Fruit fly (Drosophila melanogaster) Kc167 (cell line): Measurements from ENCODE around the gene alpha4GT1.

Source experiments
- Myc ChIP-seq: fragments of >200 bp; optimal IDR thresholded peaks from 2 replicates; lab custom pipeline; 2017; ENCODE audit warnings: missing external identifiers
- Sin3A ChIP-seq: fragments of >200 bp; optimal IDR thresholded peaks from 2 replicates; lab custom pipeline; 2018; ENCODE audit warnings: missing external identifiers
- h ChIP-seq: fragments of >200 bp; optimal IDR thresholded peaks from 3 replicates; lab custom pipeline; 2018; ENCODE audit warnings: missing external identifiers
- insv ChIP-seq: fragments of >200 bp; optimal IDR thresholded peaks from 3 replicates; lab custom pipeline; 2018; ENCODE audit warnings: missing external identifiers
- psq ChIP-seq: fragments of >200 bp; optimal IDR thresholded peaks from 2 replicates; lab custom pipeline; 2017; ENCODE audit warnings: missing external identifiers
- ttk ChIP-seq: sonication (Bioruptor generic); optimal IDR thresholded peaks from 2 replicates; lab custom pipeline; 2017; ENCODE audit warnings: missing external identifiers

The alpha4GT1 gene

dm6 chr2L:3003399-3003798, 19.5 kb downstream of the alpha4GT1 start:
- TF ChIP-seq h (lab: Kevin White, UChicago), result no peak
- TF ChIP-seq ttk (lab: Kevin White, UChicago), result no peak
- no peak for TF ChIP-seq Myc (lab: Kevin White, UChicago)
- no peak for TF ChIP-seq Sin3A
- no peak for TF ChIP-seq insv (lab: Kevin White, UChicago)
- TF ChIP-seq psq (lab: Kevin White, UChicago), result no peak

- TF ChIP-seq psq (lab: Kevin White, UChicago) (no peak), h (lab: Kevin White, UChicago) (no peak), insv (lab: Kevin White, UChicago) (no peak), Myc (lab: Kevin White, UChicago) (no peak), ttk (lab: Kevin White, UChicago) (no peak), Sin3A (no peak)
Measured at dm6 chr2L:3001953-3002352, 21.0 kb downstream of the alpha4GT1 start.

- no peak for TF ChIP-seq ttk (lab: Kevin White, UChicago)
- TF ChIP-seq Sin3A, result no peak
- no peak for TF ChIP-seq insv (lab: Kevin White, UChicago)
- TF ChIP-seq h (lab: Kevin White, UChicago), result no peak
- no peak for TF ChIP-seq Myc (lab: Kevin White, UChicago)
- TF ChIP-seq psq (lab: Kevin White, UChicago), result no peak
Measured at dm6 chr2L:3000517-3000934, 22.4 kb downstream of the alpha4GT1 start.

- TF ChIP-seq Sin3A, result no peak
- no peak for TF ChIP-seq ttk (lab: Kevin White, UChicago)
- no peak for TF ChIP-seq psq (lab: Kevin White, UChicago)
- TF ChIP-seq h (lab: Kevin White, UChicago), result no peak
- no peak for TF ChIP-seq insv (lab: Kevin White, UChicago)
- TF ChIP-seq Myc (lab: Kevin White, UChicago), result no peak
Measured at dm6 chr2L:2999609-3000008, 23.3 kb downstream of the alpha4GT1 start.

dm6 chr2L:2999113-2999512, 23.8 kb downstream of the alpha4GT1 start, which contains the start of gene Ccdc85:
TSS of gene Ccdc85 (plus strand) at chr2L:2999286.
- TF ChIP-seq Sin3A (no peak), psq (lab: Kevin White, UChicago) (no peak), ttk (lab: Kevin White, UChicago) (no peak), insv (lab: Kevin White, UChicago) (no peak), Myc (lab: Kevin White, UChicago) (no peak), h (lab: Kevin White, UChicago) (no peak)

- TF ChIP-seq Myc (lab: Kevin White, UChicago) (no peak), insv (lab: Kevin White, UChicago) (no peak), ttk (lab: Kevin White, UChicago) (no peak)
Measured at dm6 chr2L:2993702-2994101, 29.2 kb downstream of the alpha4GT1 start.

- TF ChIP-seq psq (lab: Kevin White, UChicago) (no peak), insv (lab: Kevin White, UChicago) (no peak), ttk (lab: Kevin White, UChicago) (no peak), Myc (lab: Kevin White, UChicago) (no peak), Sin3A (no peak), h (lab: Kevin White, UChicago) (no peak)
Measured at dm6 chr2L:2993236-2993635, 29.7 kb downstream of the alpha4GT1 start.

dm6 chr2L:2992664-2993174, 30.2 kb downstream of the alpha4GT1 start, which contains the start of the genes okr and CG3558:
TSS of gene okr (minus strand) at chr2L:2992759.
TSS of gene CG3558 (plus strand) at chr2L:2992870.
- TF ChIP-seq h (lab: Kevin White, UChicago), result no peak
- TF ChIP-seq insv (lab: Kevin White, UChicago), result no peak
- no peak for TF ChIP-seq Myc (lab: Kevin White, UChicago)
- TF ChIP-seq ttk (lab: Kevin White, UChicago), result no peak
- TF ChIP-seq psq (lab: Kevin White, UChicago), result no peak
- no peak for TF ChIP-seq Sin3A

dm6 chr2L:2987681-2988381, 35.1 kb downstream of the alpha4GT1 start, which contains the start of the genes Chd1 and Bem46:
TSS of gene Chd1 (minus strand) at chr2L:2987723.
TSS of gene Bem46 (plus strand) at chr2L:2988116.
- TF ChIP-seq h (lab: Kevin White, UChicago), result no peak
- TF ChIP-seq Sin3A, result no peak
- no peak for TF ChIP-seq psq (lab: Kevin White, UChicago)
- no peak for TF ChIP-seq ttk (lab: Kevin White, UChicago)
- TF ChIP-seq Myc (lab: Kevin White, UChicago), result no peak
- no peak for TF ChIP-seq insv (lab: Kevin White, UChicago)

dm6 chr2L:2986776-2987175, 36.2 kb downstream of the alpha4GT1 start:
- TF ChIP-seq Myc (lab: Kevin White, UChicago) (no peak), psq (lab: Kevin White, UChicago) (no peak), h (lab: Kevin White, UChicago) (no peak), ttk (lab: Kevin White, UChicago) (no peak), insv (lab: Kevin White, UChicago) (no peak), Sin3A (no peak)

dm6 chr2L:2979091-2979490, 43.9 kb downstream of the alpha4GT1 start, which contains the start of gene CG9643:
TSS of gene CG9643 (minus strand) at chr2L:2979288.
- TF ChIP-seq Sin3A, result no peak
- no peak for TF ChIP-seq ttk (lab: Kevin White, UChicago)
- no peak for TF ChIP-seq Myc (lab: Kevin White, UChicago)
- TF ChIP-seq h (lab: Kevin White, UChicago), result no peak
- no peak for TF ChIP-seq insv (lab: Kevin White, UChicago)
- no peak for TF ChIP-seq psq (lab: Kevin White, UChicago)
